Fruit fly (Drosophila melanogaster): ENCODE results near the gene CG8360.

Gene CG8360

dm6 chr2L:8229628-8230027 lies 16.9 kb downstream of the CG8360 start:
- peak; percentile 3 for TF ChIP-seq CG6254 (GFP tag; optimal IDR thresholded peaks at IDR 0.05)
- TF ChIP-seq lov (optimal IDR thresholded peaks at IDR 0.05): no peak
- no peak for TF ChIP-seq lov (GFP tag; IDR thresholded peaks at IDR 0.05)
- no peak for TF ChIP-seq Mes4 (GFP tag; optimal IDR thresholded peaks at IDR 0.05)
- no peak for TF ChIP-seq CG15479 (GFP tag; optimal IDR thresholded peaks at IDR 0.05)
- no peak for TF ChIP-seq nerfin-1 (tag; optimal IDR thresholded peaks at IDR 0.05)
- TF ChIP-seq CG10366 (GFP tag; IDR thresholded peaks at IDR 0.05): peak; percentile 31; the same call in 1 of the 2 replicates
- no peak for TF ChIP-seq CG4360 (GFP tag; IDR thresholded peaks at IDR 0.05)
- TF ChIP-seq tx (GFP tag; optimal IDR thresholded peaks at IDR 0.05): no peak
- no peak for TF ChIP-seq Dip2 (GFP tag; IDR thresholded peaks at IDR 0.05)
- TF ChIP-seq ro (GFP tag; IDR thresholded peaks at IDR 0.05): no peak
- no peak for TF ChIP-seq CG12071 (GFP tag; optimal IDR thresholded peaks at IDR 0.05)
- no peak for TF ChIP-seq ewg (GFP tag; optimal IDR thresholded peaks at IDR 0.05)
- peak; percentile 40 for TF ChIP-seq corto (GFP tag; optimal IDR thresholded peaks at IDR 0.05)
- TF ChIP-seq so (GFP tag; IDR thresholded peaks at IDR 0.05): no peak
- TF ChIP-seq CG10321 (GFP tag; IDR thresholded peaks at IDR 0.05): no peak
- no peak for TF ChIP-seq HHEX (GFP tag; optimal IDR thresholded peaks at IDR 0.05)
- TF ChIP-seq CG13775 (GFP tag; optimal IDR thresholded peaks at IDR 0.05): peak; percentile 10
- no peak for TF ChIP-seq wor (GFP tag; IDR thresholded peaks at IDR 0.05)
- TF ChIP-seq Ptx1 (GFP tag; IDR thresholded peaks at IDR 0.05): peak; percentile 64
- TF ChIP-seq ase (GFP tag; IDR thresholded peaks at IDR 0.05): no peak
- TF ChIP-seq cas (GFP tag; IDR thresholded peaks at IDR 0.05): no peak
- TF ChIP-seq Spps (tag; optimal IDR thresholded peaks at IDR 0.05): no peak
- no peak for TF ChIP-seq Antp (GFP tag; optimal IDR thresholded peaks at IDR 0.05)
- TF ChIP-seq Dref (GFP tag; IDR thresholded peaks at IDR 0.05): no peak
- TF ChIP-seq HLH3B (GFP tag; IDR thresholded peaks at IDR 0.05): peak; percentile 57; the same call in 1 of the 2 replicates
- TF ChIP-seq ind (GFP tag; optimal IDR thresholded peaks at IDR 0.05): no peak
- no peak for TF ChIP-seq bab2 (GFP tag; optimal IDR thresholded peaks at IDR 0.05)
- TF ChIP-seq CG15269 (tag; optimal IDR thresholded peaks at IDR 0.05): no peak
- no peak for TF ChIP-seq Dll (GFP tag; IDR thresholded peaks at IDR 0.05; ENCODE audit: partially characterized antibody)
- no peak for TF ChIP-seq HLHmδ (GFP tag; optimal IDR thresholded peaks at IDR 0.05)
- no peak for TF ChIP-seq CG8290 (GFP tag; optimal IDR thresholded peaks at IDR 0.05)
- TF ChIP-seq CG8290 (tag; optimal IDR thresholded peaks at IDR 0.05): no peak
- no peak for TF ChIP-seq CG13287 (GFP tag; IDR thresholded peaks at IDR 0.05; ENCODE audit: partially characterized antibody)
- TF ChIP-seq tio (GFP tag; optimal IDR thresholded peaks at IDR 0.05): no peak
- TF ChIP-seq twi (tag; optimal IDR thresholded peaks at IDR 0.05): no peak
- TF ChIP-seq hb (GFP tag; IDR thresholded peaks at IDR 0.05; ENCODE audit: partially characterized antibody): no peak
- TF ChIP-seq Jarid2 (GFP tag; optimal IDR thresholded peaks at IDR 0.05): no peak
- no peak for TF ChIP-seq CG3065 (GFP tag; optimal IDR thresholded peaks at IDR 0.05)
- TF ChIP-seq lbe (GFP tag; optimal IDR thresholded peaks at IDR 0.05): peak; percentile 42
- TF ChIP-seq Hr51 (GFP tag; optimal IDR thresholded peaks at IDR 0.05): peak in 1 of 2 experiments; percentile 35
- TF ChIP-seq CG6654 (GFP tag; optimal IDR thresholded peaks at IDR 0.05): no peak
- TF ChIP-seq Stat92E (GFP tag; optimal IDR thresholded peaks at IDR 0.05): no peak
- no peak for TF ChIP-seq rib (GFP tag; IDR thresholded peaks at IDR 0.05)
- TF ChIP-seq fd3F (GFP tag; optimal IDR thresholded peaks at IDR 0.05): no peak
- no peak for TF ChIP-seq org-1 (GFP tag; optimal IDR thresholded peaks at IDR 0.05)
- TF ChIP-seq da (GFP tag; optimal IDR thresholded peaks at IDR 0.05): no peak
- no peak for TF ChIP-seq Poxn (GFP tag; IDR thresholded peaks at IDR 0.05)
- TF ChIP-seq Trl (optimal IDR thresholded peaks at IDR 0.05): no peak
- TF ChIP-seq Trl (GFP tag; optimal IDR thresholded peaks at IDR 0.05): no peak
- TF ChIP-seq Fer2 (tag; optimal IDR thresholded peaks at IDR 0.05): no peak
- TF ChIP-seq CG3726 (GFP tag; IDR thresholded peaks at IDR 0.05): 0 out of 3 replicates have a peak, but pooled peaks have one; percentile 54
- TF ChIP-seq sr (GFP tag; IDR thresholded peaks at IDR 0.05): no peak
